Worm (Caenorhabditis elegans) whole organism, mixed stage, embryonic: ENCODE data around the gene F09G2.2.

Experiments used
- M03D4.4 ChIP-seq: sonication (generic microtip); optimal IDR thresholded peaks from 2 replicates; lab custom pipeline; 2017; ENCODE audit warnings: mild to moderate bottlenecking, missing genetic modification characterization, missing compliant biosample characterization
- bed-3 ChIP-seq: fragments of 200-800 bp; sonication (Bioruptor generic); optimal IDR thresholded peaks from 3 replicates; lab custom pipeline; 2018; ENCODE audit warnings: mild to moderate bottlenecking, missing genetic modification characterization, moderate library complexity, missing compliant biosample characterization
- blmp-1 ChIP-seq: fragments of 150-350 bp; optimal IDR thresholded peaks from 2 replicates; lab custom pipeline; 2014; ENCODE audit warnings: missing biosample characterization, missing genetic modification characterization
- ceh-39 ChIP-seq: fragments of 150-350 bp; optimal IDR thresholded peaks from 2 replicates; lab custom pipeline; 2014; ENCODE audit warnings: missing biosample characterization, missing genetic modification characterization
- ceh-43 ChIP-seq: fragments of 200-800 bp; sonication (Bioruptor generic); optimal IDR thresholded peaks from 2 replicates; lab custom pipeline; 2018; ENCODE audit warnings: mild to moderate bottlenecking, missing genetic modification characterization, moderate library complexity, missing compliant biosample characterization
- ceh-83 ChIP-seq: fragments of 200-800 bp; sonication (Bioruptor generic); optimal IDR thresholded peaks from 2 replicates; lab custom pipeline; 2018; ENCODE audit warnings: mild to moderate bottlenecking, missing genetic modification characterization, missing compliant biosample characterization
- ces-1 ChIP-seq: fragments of 150-350 bp; optimal IDR thresholded peaks from 2 replicates; lab custom pipeline; 2014; ENCODE audit warnings: missing biosample characterization, missing genetic modification reagents, missing genetic modification characterization
- cnd-1 ChIP-seq: fragments of 200-800 bp; sonication (Bioruptor generic); optimal IDR thresholded peaks from 2 replicates; lab custom pipeline; 2018; ENCODE audit warnings: mild to moderate bottlenecking, missing genetic modification characterization, missing compliant biosample characterization
- drap-1 ChIP-seq: fragments of 200-800 bp; sonication (Bioruptor generic); optimal IDR thresholded peaks from 3 replicates; lab custom pipeline; 2018; ENCODE audit warnings: mild to moderate bottlenecking, missing genetic modification characterization, missing compliant biosample characterization
- elt-1 ChIP-seq: sonication (generic microtip); optimal IDR thresholded peaks from 2 replicates; lab custom pipeline; 2017; ENCODE audit warnings: missing genetic modification characterization, mild to moderate bottlenecking, missing compliant biosample characterization, antibody characterized with exemption, moderate library complexity, borderline replicate concordance; ENCODE audit not compliant: insufficient read depth
- elt-3 ChIP-seq: fragments of 150-350 bp; optimal IDR thresholded peaks from 2 replicates; lab custom pipeline; 2014; ENCODE audit warnings: missing biosample characterization, missing genetic modification characterization
- flh-1 ChIP-seq: fragments of 200-800 bp; sonication (Bioruptor generic); optimal IDR thresholded peaks from 2 replicates; lab custom pipeline; 2018; ENCODE audit warnings: mild to moderate bottlenecking, missing genetic modification characterization, moderate library complexity, missing compliant biosample characterization
- ham-2 ChIP-seq: fragments of 200-800 bp; sonication (Bioruptor generic); optimal IDR thresholded peaks from 2 replicates; lab custom pipeline; 2018; ENCODE audit warnings: mild to moderate bottlenecking, missing genetic modification characterization, missing compliant biosample characterization
- hlh-1 ChIP-seq: fragments of 150-350 bp; optimal IDR thresholded peaks from 2 replicates; lab custom pipeline; 2014; ENCODE audit warnings: missing biosample characterization, missing genetic modification reagents, missing genetic modification characterization
- lin-13 ChIP-seq: fragments of 150-350 bp; optimal IDR thresholded peaks from 2 replicates; lab custom pipeline; 2014; ENCODE audit warnings: missing biosample characterization, missing genetic modification characterization
- lin-32 ChIP-seq: fragments of 200-800 bp; sonication (Bioruptor generic); optimal IDR thresholded peaks from 2 replicates; lab custom pipeline; 2018; ENCODE audit warnings: mild to moderate bottlenecking, missing genetic modification characterization, missing compliant biosample characterization
- lsy-2 ChIP-seq: fragments of 150-350 bp; optimal IDR thresholded peaks from 2 replicates; lab custom pipeline; 2014; ENCODE audit warnings: missing biosample characterization, missing genetic modification characterization
- mab-5 ChIP-seq: fragments of 150-350 bp; optimal IDR thresholded peaks from 2 replicates; lab custom pipeline; 2014; ENCODE audit warnings: missing biosample characterization, missing genetic modification characterization
- mep-1 ChIP-seq: fragments of 150-350 bp; optimal IDR thresholded peaks from 2 replicates; lab custom pipeline; 2017; ENCODE audit warnings: missing biosample characterization, missing genetic modification reagents, missing genetic modification characterization, inconsistent platforms
- mls-2 ChIP-seq: sonication (generic microtip); optimal IDR thresholded peaks from 2 replicates; lab custom pipeline; 2016; ENCODE audit warnings: mild to moderate bottlenecking, missing genetic modification characterization, moderate library complexity, missing compliant biosample characterization
- nhr-12 ChIP-seq: fragments of 150-350 bp; optimal IDR thresholded peaks from 2 replicates; lab custom pipeline; 2014; ENCODE audit warnings: missing biosample characterization, missing genetic modification characterization
- nhr-2 ChIP-seq: fragments of 150-350 bp; optimal IDR thresholded peaks from 2 replicates; lab custom pipeline; 2014; ENCODE audit warnings: missing biosample characterization, missing genetic modification characterization
- nhr-28 ChIP-seq: fragments of 150-350 bp; optimal IDR thresholded peaks from 2 replicates; lab custom pipeline; 2014; ENCODE audit warnings: missing biosample characterization, missing genetic modification characterization
- nhr-76 ChIP-seq: sonication (generic microtip); optimal IDR thresholded peaks from 2 replicates; lab custom pipeline; 2017; ENCODE audit warnings: missing biosample characterization, missing genetic modification characterization
- pha-4 ChIP-seq: fragments of 150-350 bp; optimal IDR thresholded peaks from 2 replicates; lab custom pipeline; 2018; ENCODE audit warnings: missing biosample characterization, missing genetic modification reagents, missing genetic modification characterization
- sem-2 ChIP-seq: fragments of 200-800 bp; sonication (Bioruptor generic); optimal IDR thresholded peaks from 2 replicates; lab custom pipeline; 2018; ENCODE audit warnings: mild to moderate bottlenecking, missing genetic modification characterization, missing compliant biosample characterization
- snpc-4 ChIP-seq: fragments of 150-350 bp; optimal IDR thresholded peaks from 2 replicates; lab custom pipeline; 2014; ENCODE audit warnings: missing biosample characterization, missing genetic modification characterization
- sptf-1 ChIP-seq: sonication (generic microtip); optimal IDR thresholded peaks from 2 replicates; lab custom pipeline; 2017; ENCODE audit warnings: mild to moderate bottlenecking, missing genetic modification characterization, moderate library complexity, missing compliant biosample characterization
- tbx-8 ChIP-seq: fragments of 200-800 bp; sonication (Bioruptor generic); optimal IDR thresholded peaks from 2 replicates; lab custom pipeline; 2018; ENCODE audit warnings: mild to moderate bottlenecking, missing genetic modification characterization, moderate library complexity, missing compliant biosample characterization
- unc-120 ChIP-seq: sonication (generic microtip); optimal IDR thresholded peaks from 2 replicates; lab custom pipeline; 2017; ENCODE audit warnings: missing genetic modification characterization, missing compliant biosample characterization; ENCODE audit not compliant: poor library complexity, severe bottlenecking
- unc-39 ChIP-seq: fragments of 150-350 bp; optimal IDR thresholded peaks from 2 replicates; lab custom pipeline; 2014; ENCODE audit warnings: missing biosample characterization, missing genetic modification characterization
- unc-62 ChIP-seq: fragments of 150-350 bp; optimal IDR thresholded peaks from 2 replicates; lab custom pipeline; 2014; ENCODE audit warnings: missing biosample characterization, missing genetic modification reagents, missing genetic modification characterization
- zip-8 ChIP-seq: fragments of 150-350 bp; optimal IDR thresholded peaks from 2 replicates; lab custom pipeline; 2014; ENCODE audit warnings: missing biosample characterization, missing genetic modification characterization
- ztf-11 ChIP-seq: fragments of 150-350 bp; optimal IDR thresholded peaks from 2 replicates; lab custom pipeline; 2014; ENCODE audit warnings: missing biosample characterization, missing genetic modification characterization

The F09G2.2 gene

ce11 chrV:7223941-7224340 lies 27.2 kb downstream of the F09G2.2 start, which contains the start of gene C13F10.1:
C13F10.1 (plus strand) TSS chrV:7224078.
- TF ChIP-seq elt-1 (tag; lab: Kevin White, UChicago): no peak
- TF ChIP-seq unc-120 (tag; lab: Kevin White, UChicago): peak; percentile 31
- no peak for TF ChIP-seq mab-5 (tag; lab: Kevin White, UChicago)
- TF ChIP-seq hlh-1 (tag; lab: Kevin White, UChicago): peak; percentile 32
- TF ChIP-seq unc-62 (GFP tag; lab: Kevin White, UChicago): peak; percentile 80
- TF ChIP-seq ces-1 (GFP tag; lab: Kevin White, UChicago): peak; percentile 62
- TF ChIP-seq M03D4.4 (tag; lab: Kevin White, UChicago): no peak

ce11 chrV:7224353-7224752 lies 27.6 kb downstream of the F09G2.2 start:
- TF ChIP-seq zip-8 (peak; percentile 72), unc-120 (tag; lab: Kevin White, UChicago) (no peak)

- TF ChIP-seq unc-62 (GFP tag; lab: Kevin White, UChicago) (no peak), nhr-2 (tag; lab: Kevin White, UChicago) (no peak), unc-120 (tag; lab: Kevin White, UChicago) (no peak), nhr-12 (no peak), mep-1 (no peak), M03D4.4 (tag; lab: Kevin White, UChicago) (no peak), lin-32 (GFP tag; lab: Kevin White, UChicago) (no peak), elt-3 (tag; lab: Kevin White, UChicago) (no peak), nhr-76 (no peak), bed-3 (no peak), unc-39 (no peak), snpc-4 (no peak), ceh-43 (GFP tag; lab: Kevin White, UChicago) (no peak), ztf-11 (tag; lab: Kevin White, UChicago) (no peak), cnd-1 (no peak), sptf-1 (tag; lab: Kevin White, UChicago) (no peak), elt-1 (tag; lab: Kevin White, UChicago) (no peak), lsy-2 (tag; lab: Kevin White, UChicago) (no peak)
- TF ChIP-seq, all 35 proteins: peak for 0
These were observed 28.2 kb downstream of the F09G2.2 start, which contains the start of gene fkb-3 for ce11 chrV:7224947-7225346. fkb-3 (plus strand) TSS chrV:7225223.

- TF ChIP-seq ceh-39 (tag; lab: Kevin White, UChicago) (no peak), lin-13 (tag; lab: Kevin White, UChicago) (no peak), ces-1 (GFP tag; lab: Kevin White, UChicago) (no peak), elt-3 (tag; lab: Kevin White, UChicago) (no peak), blmp-1 (no peak), mab-5 (tag; lab: Kevin White, UChicago) (no peak), unc-62 (GFP tag; lab: Kevin White, UChicago) (no peak), unc-39 (no peak), drap-1 (GFP tag; lab: Kevin White, UChicago) (no peak), lin-32 (GFP tag; lab: Kevin White, UChicago) (no peak), hlh-1 (tag; lab: Kevin White, UChicago) (no peak), pha-4 (tag; lab: Kevin White, UChicago) (no peak), zip-8 (no peak), sptf-1 (tag; lab: Kevin White, UChicago) (no peak), lsy-2 (tag; lab: Kevin White, UChicago) (no peak), ztf-11 (tag; lab: Kevin White, UChicago) (no peak), unc-120 (tag; lab: Kevin White, UChicago) (no peak), snpc-4 (no peak)
These were observed 29.2 kb downstream of the F09G2.2 start for ce11 chrV:7225894-7226293.

- TF ChIP-seq elt-1 (tag; lab: Kevin White, UChicago): peak; percentile 60
- no peak for TF ChIP-seq ceh-39 (tag; lab: Kevin White, UChicago)
- TF ChIP-seq lin-32 (GFP tag; lab: Kevin White, UChicago): peak; percentile 74
- TF ChIP-seq ceh-83 (GFP tag; lab: Kevin White, UChicago): peak; percentile 70
- TF ChIP-seq snpc-4: no peak
- TF ChIP-seq unc-39: no peak
- no peak for TF ChIP-seq nhr-28 (tag; lab: Kevin White, UChicago)
- TF ChIP-seq nhr-2 (tag; lab: Kevin White, UChicago): no peak
- TF ChIP-seq ham-2 (GFP tag; lab: Kevin White, UChicago): peak; percentile 79
- peak; percentile 71 for TF ChIP-seq sem-2
- TF ChIP-seq nhr-12: peak; percentile 46
- TF ChIP-seq mls-2 (tag; lab: Kevin White, UChicago): peak; percentile 87
- peak; percentile 1 for TF ChIP-seq elt-3 (tag; lab: Kevin White, UChicago)
- peak; percentile 81 for TF ChIP-seq blmp-1
- TF ChIP-seq ces-1 (GFP tag; lab: Kevin White, UChicago): peak; percentile 19
- peak; percentile 74 for TF ChIP-seq lin-13 (tag; lab: Kevin White, UChicago)
- TF ChIP-seq M03D4.4 (tag; lab: Kevin White, UChicago): peak; percentile 91
- TF ChIP-seq cnd-1: peak; percentile 80
- no peak for TF ChIP-seq zip-8
- TF ChIP-seq drap-1 (GFP tag; lab: Kevin White, UChicago): peak; percentile 80
- TF ChIP-seq flh-1: peak; percentile 55
- peak; percentile 65 for TF ChIP-seq lsy-2 (tag; lab: Kevin White, UChicago)
- TF ChIP-seq unc-62 (GFP tag; lab: Kevin White, UChicago): peak; percentile 7
- peak; percentile 4 for TF ChIP-seq pha-4 (tag; lab: Kevin White, UChicago)
- peak; percentile 86 for TF ChIP-seq hlh-1 (tag; lab: Kevin White, UChicago)
- TF ChIP-seq unc-120 (tag; lab: Kevin White, UChicago): peak; percentile 70
- TF ChIP-seq tbx-8 (GFP tag; lab: Kevin White, UChicago): peak; percentile 76
- peak; percentile 82 for TF ChIP-seq mep-1
- TF ChIP-seq nhr-76: peak; percentile 44
- peak; percentile 89 for TF ChIP-seq ceh-43 (GFP tag; lab: Kevin White, UChicago)
- TF ChIP-seq mab-5 (tag; lab: Kevin White, UChicago): peak; percentile 31
- peak; percentile 94 for TF ChIP-seq sptf-1 (tag; lab: Kevin White, UChicago)
These were observed 34.1 kb downstream of the F09G2.2 start, which contains the start of the genes gei-6 and krr-1 for ce11 chrV:7230847-7231246. gei-6 (minus strand) TSS chrV:7230848. krr-1 (plus strand) TSS chrV:7231190.
